Fruit fly (Drosophila melanogaster) whole organism, embryonic: ENCODE results near the gene CG10063.

Experiments
- Abd-B ChIP-seq: fragments of 200-800 bp; sonication (Bioruptor generic); optimal IDR thresholded peaks from 2 replicates; lab custom pipeline; 2018; ENCODE audit warnings: missing biosample characterization, mild to moderate bottlenecking, missing genetic modification characterization, moderate library complexity
- Asciz ChIP-seq: fragments of 200-800 bp; sonication (Bioruptor generic); optimal IDR thresholded peaks from 2 replicates; lab custom pipeline; 2017; ENCODE audit warnings: missing biosample characterization, mild to moderate bottlenecking, missing genetic modification characterization, missing genetic modification reagents
- Awh ChIP-seq: fragments of 200-800 bp; sonication (Bioruptor generic); IDR thresholded peaks from 2 replicates; pipeline ENCODE4, ENCODE4 v1.3.6; 2022; ENCODE audit warnings: missing biosample characterization, missing genetic modification characterization
- BEAF-32 ChIP-seq: fragments of 200-800 bp; sonication (Bioruptor generic); optimal IDR thresholded peaks from 3 replicates; lab custom pipeline; 2017; ENCODE audit warnings: missing biosample characterization, missing genetic modification characterization, mild to moderate bottlenecking, moderate library complexity, missing genetic modification reagents
- C15 ChIP-seq: fragments of 200-800 bp; sonication (Bioruptor generic); IDR thresholded peaks from 3 replicates; pipeline ENCODE4 v1.3.6; 2022; ENCODE audit warnings: missing biosample characterization, missing genetic modification characterization
- CG1024 ChIP-seq: fragments of 200-800 bp; sonication (Bioruptor generic); IDR thresholded peaks from 2 replicates; pipeline ENCODE4 v1.3.6; 2022; ENCODE audit warnings: missing biosample characterization, missing genetic modification characterization
- CG10366 ChIP-seq: fragments of 200-800 bp; sonication (Bioruptor generic); IDR thresholded peaks from 2 replicates; pipeline ENCODE4 v1.3.6; 2022; ENCODE audit warnings: missing biosample characterization, missing genetic modification characterization
- CG10431 ChIP-seq: fragments of 200-800 bp; sonication (Bioruptor generic); optimal IDR thresholded peaks from 3 replicates; lab custom pipeline; 2018; ENCODE audit warnings: missing biosample characterization, mild to moderate bottlenecking, missing genetic modification characterization
- CG10462 ChIP-seq: fragments of 200-800 bp; sonication (Bioruptor generic); optimal IDR thresholded peaks from 2 replicates; lab custom pipeline; 2016; ENCODE audit warnings: missing biosample characterization, missing genetic modification characterization
- CG10543 ChIP-seq: fragments of 200-800 bp; sonication (Bioruptor generic); optimal IDR thresholded peaks from 3 replicates; lab custom pipeline; 2017; ENCODE audit warnings: missing biosample characterization, mild to moderate bottlenecking, missing genetic modification characterization, moderate library complexity
- CG11085 ChIP-seq: fragments of 200-800 bp; sonication (Bioruptor generic); IDR thresholded peaks from 2 replicates; pipeline ENCODE4 v1.3.6; 2022; ENCODE audit warnings: missing biosample characterization, missing genetic modification characterization
- CG11247 ChIP-seq: fragments of 200-800 bp; sonication (Bioruptor generic); IDR thresholded peaks from 2 replicates; pipeline ENCODE4 v1.3.6; 2022; ENCODE audit warnings: missing biosample characterization, missing genetic modification characterization
- CG11398 ChIP-seq: fragments of 200-800 bp; sonication (Bioruptor generic); optimal IDR thresholded peaks from 2 replicates; lab custom pipeline; 2016; ENCODE audit warnings: missing biosample characterization, missing genetic modification characterization
- CG11696 ChIP-seq: fragments of 200-800 bp; sonication (Bioruptor generic); IDR thresholded peaks from 2 replicates; pipeline ENCODE4 v1.3.6; 2022; ENCODE audit warnings: missing biosample characterization, missing genetic modification characterization
- CG12155 ChIP-seq: fragments of 200-800 bp; sonication (Bioruptor generic); optimal IDR thresholded peaks from 3 replicates; lab custom pipeline; 2016; ENCODE audit warnings: missing biosample characterization, missing genetic modification characterization
- CG12942 ChIP-seq: fragments of 200-800 bp; sonication (Bioruptor generic); optimal IDR thresholded peaks from 3 replicates; lab custom pipeline; 2016; ENCODE audit warnings: missing biosample characterization, missing genetic modification characterization
- CG14441 ChIP-seq: fragments of 200-800 bp; sonication (Bioruptor generic); IDR thresholded peaks from 2 replicates; pipeline ENCODE4 v1.3.6; 2022; ENCODE audit warnings: missing biosample characterization, missing genetic modification characterization
- CG14667 ChIP-seq: fragments of 200-800 bp; sonication (Bioruptor generic); IDR thresholded peaks from 2 replicates; pipeline ENCODE4 v1.3.6; 2022; ENCODE audit warnings: missing biosample characterization, missing genetic modification characterization
- CG16815 ChIP-seq: fragments of 200-800 bp; sonication (Bioruptor generic); optimal IDR thresholded peaks from 3 replicates; lab custom pipeline; 2017; ENCODE audit warnings: missing biosample characterization, mild to moderate bottlenecking, missing genetic modification characterization
- CG16863 ChIP-seq: fragments of 200-800 bp; sonication (Bioruptor generic); optimal IDR thresholded peaks from 3 replicates; lab custom pipeline; 2016; ENCODE audit warnings: missing biosample characterization, missing genetic modification characterization
- CG17186 ChIP-seq: fragments of 200-800 bp; sonication (Bioruptor generic); optimal IDR thresholded peaks from 3 replicates; lab custom pipeline; 2017; ENCODE audit warnings: missing biosample characterization, missing genetic modification reagents, missing genetic modification characterization
- CG17802 ChIP-seq: fragments of 200-800 bp; sonication (Bioruptor generic); optimal IDR thresholded peaks from 2 replicates; lab custom pipeline; 2018; ENCODE audit warnings: missing biosample characterization, mild to moderate bottlenecking, missing genetic modification characterization, moderate library complexity
- CG1792 ChIP-seq: fragments of 200-800 bp; sonication (Bioruptor generic); optimal IDR thresholded peaks from 2 replicates; lab custom pipeline; 2016; ENCODE audit warnings: missing biosample characterization, missing genetic modification characterization
- CG18262 ChIP-seq: fragments of 200-800 bp; optimal IDR thresholded peaks from 3 replicates; lab custom pipeline; 2019; ENCODE audit warnings: missing biosample characterization, mild to moderate bottlenecking, missing genetic modification characterization, moderate library complexity
- CG2875 ChIP-seq: fragments of 200-800 bp; sonication (Bioruptor generic); optimal IDR thresholded peaks from 2 replicates; lab custom pipeline; 2017; ENCODE audit warnings: missing biosample characterization, mild to moderate bottlenecking, missing genetic modification characterization, missing genetic modification reagents
- CG30431 ChIP-seq: fragments of 200-800 bp; sonication (Bioruptor generic); optimal IDR thresholded peaks from 2 replicates; lab custom pipeline; 2017; ENCODE audit warnings: missing biosample characterization, missing genetic modification characterization
- CG6813 ChIP-seq: fragments of 200-800 bp; sonication (Bioruptor generic); optimal IDR thresholded peaks from 2 replicates; lab custom pipeline; 2017; ENCODE audit warnings: missing biosample characterization, missing genetic modification characterization, mild to moderate bottlenecking, moderate library complexity, missing genetic modification reagents
- CHES-1-like ChIP-seq: fragments of 200-800 bp; sonication (Bioruptor generic); optimal IDR thresholded peaks from 2 replicates; lab custom pipeline; 2016; ENCODE audit warnings: missing biosample characterization, missing genetic modification characterization
- Chrac-16 ChIP-seq: fragments of 200-800 bp; sonication (Bioruptor generic); optimal IDR thresholded peaks from 3 replicates; lab custom pipeline; 2016; ENCODE audit warnings: missing biosample characterization, missing genetic modification characterization
- Dref ChIP-seq: fragments of 200-800 bp; sonication (Bioruptor generic); IDR thresholded peaks from 2 replicates; pipeline ENCODE4 v1.3.6; 2022; ENCODE audit warnings: missing biosample characterization, missing genetic modification characterization
- E2f1 ChIP-seq: fragments of 200-800 bp; sonication (Bioruptor generic); IDR thresholded peaks from 2 replicates; pipeline ENCODE4 v1.3.6; 2022; ENCODE audit warnings: missing biosample characterization, missing genetic modification characterization
- Fer1 ChIP-seq: fragments of 200-800 bp; sonication (Bioruptor generic); optimal IDR thresholded peaks from 2 replicates; lab custom pipeline; 2017; ENCODE audit warnings: missing biosample characterization, mild to moderate bottlenecking, missing genetic modification characterization
- GATAe ChIP-seq: fragments of 200-800 bp; sonication (Bioruptor generic); conservative IDR thresholded peaks from 2 replicates; pipeline ENCODE4 v1.3.6; 2022; ENCODE audit warnings: missing biosample characterization, missing genetic modification characterization
- Hmr ChIP-seq: fragments of 200-800 bp; sonication (Bioruptor generic); optimal IDR thresholded peaks from 3 replicates; lab custom pipeline; 2017; ENCODE audit warnings: mild to moderate bottlenecking, missing biosample characterization, missing genetic modification reagents, missing genetic modification characterization
- Sin3A ChIP-seq: fragments of >200 bp; optimal IDR thresholded peaks from 2 replicates; lab custom pipeline; 2018
- Xrp1 ChIP-seq: fragments of 200-800 bp; sonication (Bioruptor generic); IDR thresholded peaks from 2 replicates; pipeline ENCODE4 v1.3.6; 2022; ENCODE audit warnings: missing biosample characterization, missing genetic modification characterization
- cad ChIP-seq: fragments of >200 bp; optimal IDR thresholded peaks from 2 replicates; lab custom pipeline; 2017; ENCODE audit warnings: missing biosample characterization, missing genetic modification characterization
- chif ChIP-seq, 2 experiments: fragments of 200-800 bp; sonication (Bioruptor generic); optimal IDR thresholded peaks; 3 replicates each; lab custom pipeline; 2016; ENCODE audit warnings: missing biosample characterization in 2 of 2, missing genetic modification characterization in 2 of 2
- crp ChIP-seq, 2 experiments: fragments of 200-800 bp; sonication (Bioruptor generic); optimal IDR thresholded peaks; 2 replicates in 1 of 2; 3 replicates in 1 of 2; lab custom pipeline; 2017; ENCODE audit warnings: missing biosample characterization in 2 of 2, missing genetic modification characterization in 2 of 2, mild to moderate bottlenecking in 1 of 2, moderate library complexity in 1 of 2
- dm ChIP-seq: fragments of 200-800 bp; sonication (Bioruptor generic); optimal IDR thresholded peaks from 3 replicates; lab custom pipeline; 2016; ENCODE audit warnings: missing biosample characterization, missing genetic modification characterization
- hth ChIP-seq: fragments of >200 bp; optimal IDR thresholded peaks from 2 replicates; lab custom pipeline; 2017; ENCODE audit warnings: inconsistent platforms
- jing ChIP-seq: fragments of 200-800 bp; sonication (Bioruptor generic); optimal IDR thresholded peaks from 2 replicates; lab custom pipeline; 2018; ENCODE audit warnings: missing biosample characterization, mild to moderate bottlenecking, missing genetic modification characterization
- klu ChIP-seq: fragments of 200-800 bp; sonication (Bioruptor generic); IDR thresholded peaks from 2 replicates; pipeline ENCODE4 v1.3.6; 2022; ENCODE audit warnings: missing biosample characterization, missing genetic modification characterization
- luna ChIP-seq: fragments of 200-800 bp; sonication (Bioruptor generic); optimal IDR thresholded peaks from 2 replicates; lab custom pipeline; 2016; ENCODE audit warnings: missing biosample characterization, missing genetic modification characterization
- peb ChIP-seq: fragments of 200-800 bp; sonication (Bioruptor generic); IDR thresholded peaks from 2 replicates; pipeline ENCODE4 v1.3.6; 2022; ENCODE audit warnings: missing biosample characterization, missing genetic modification characterization
- sima ChIP-seq: fragments of 200-800 bp; sonication (Bioruptor generic); optimal IDR thresholded peaks from 2 replicates; lab custom pipeline; 2016; ENCODE audit warnings: missing biosample characterization, missing genetic modification characterization
- slou ChIP-seq: fragments of 200-800 bp; sonication (Bioruptor generic); optimal IDR thresholded peaks from 3 replicates; lab custom pipeline; 2016; ENCODE audit warnings: missing biosample characterization, missing genetic modification characterization
- sna ChIP-seq: fragments of 200-800 bp; sonication (Bioruptor generic); IDR thresholded peaks from 2 replicates; pipeline ENCODE4 v1.3.6; 2022; ENCODE audit warnings: missing biosample characterization, missing genetic modification characterization; ENCODE audit not compliant: partially characterized antibody
- tll ChIP-seq, 2 experiments: fragments of 200-800 bp in 1 of 2; fragments of >200 bp in 1 of 2; sonication (Bioruptor generic) in 1 of 2; optimal IDR thresholded peaks; 2 replicates each; lab custom pipeline; 2017 to 2019; ENCODE audit warnings: missing biosample characterization in 2 of 2, missing genetic modification characterization in 2 of 2, mild to moderate bottlenecking in 1 of 2, moderate library complexity in 1 of 2
- tup ChIP-seq: fragments of 200-800 bp; sonication (Bioruptor generic); optimal IDR thresholded peaks from 2 replicates; lab custom pipeline; 2016; ENCODE audit warnings: missing biosample characterization, mild to moderate bottlenecking, missing genetic modification characterization, moderate library complexity
- usp ChIP-seq: fragments of >200 bp; optimal IDR thresholded peaks from 2 replicates; lab custom pipeline; 2017; ENCODE audit warnings: missing biosample characterization, missing genetic modification characterization

Gene CG10063

dm6 chr3L:6978030-6978683 is 5.9 kb upstream of the CG10063 start (continued):
- TF ChIP-seq Asciz (no peak), CG10431 (GFP tag; lab: Kevin White, UChicago) (no peak), CG18262 (tag; lab: Kevin White, UChicago) (no peak), CG10462 (GFP tag; lab: Kevin White, UChicago) (no peak), CG11085 (no peak), Xrp1 (GFP tag; lab: Robert Waterston, UW) (peak; percentile 31; the same call in 1 of the 2 replicates), CG16815 (GFP tag; lab: Kevin White, UChicago) (no peak), CG17186 (GFP tag; lab: Kevin White, UChicago) (no peak), CG2875 (GFP tag; lab: Kevin White, UChicago) (no peak), hth (lab: Kevin White, UChicago) (no peak), CHES-1-like (GFP tag; lab: Kevin White, UChicago) (no peak), Hmr (GFP tag; lab: Kevin White, UChicago) (no peak), CG14667 (peak; percentile 41; the same call in 1 of the 2 replicates), peb (GFP tag; lab: Robert Waterston, UW) (0 out of 2 replicates have a peak, but pooled peaks have one; percentile 10), E2f1 (GFP tag; lab: Robert Waterston, UW) (no peak), dm (no peak), sna (no peak), crp (GFP tag; optimal IDR thresholded peaks at IDR 0.05; lab: Kevin White, UChicago) (no peak), CG11398 (GFP tag; lab: Kevin White, UChicago) (no peak), GATAe (GFP tag; lab: Robert Waterston, UW) (no peak), Chrac-16 (GFP tag; lab: Kevin White, UChicago) (peak; percentile 31), CG1024 (GFP tag; lab: Robert Waterston, UW) (no peak), jing (GFP tag; lab: Kevin White, UChicago) (no peak), usp (GFP tag; lab: Kevin White, UChicago) (no peak), tup (GFP tag; lab: Kevin White, UChicago) (no peak), sima (GFP tag; lab: Kevin White, UChicago) (no peak), CG16863 (GFP tag; lab: Kevin White, UChicago) (peak; percentile 35), tll (GFP tag; optimal IDR thresholded peaks at IDR 0.05; lab: Kevin White, UChicago) (no peak), CG6813 (GFP tag; lab: Kevin White, UChicago) (no peak), CG1792 (no peak), chif (GFP tag; optimal IDR thresholded peaks at IDR 0.05; lab: Kevin White, UChicago) (no peak), CG11696 (no peak), CG10543 (GFP tag; lab: Kevin White, UChicago) (no peak), Fer1 (GFP tag; lab: Kevin White, UChicago) (no peak), Awh (GFP tag; lab: Robert Waterston, UW) (no peak), CG17802 (tag; lab: Kevin White, UChicago) (no peak), CG12942 (GFP tag; lab: Kevin White, UChicago) (no peak), CG11247 (GFP tag; lab: Robert Waterston, UW) (no peak), Dref (GFP tag; lab: Robert Waterston, UW) (no peak), cad (GFP tag; lab: Kevin White, UChicago) (no peak), C15 (no peak), slou (no peak), CG14441 (GFP tag; lab: Robert Waterston, UW) (no peak), CG10366 (no peak), luna (no peak), CG12155 (GFP tag; lab: Kevin White, UChicago) (peak; percentile 3), klu (GFP tag; lab: Robert Waterston, UW) (no peak), Sin3A (lab: Kevin White, UChicago) (no peak), BEAF-32 (GFP tag; lab: Kevin White, UChicago) (no peak), Abd-B (no peak), CG30431 (GFP tag; lab: Kevin White, UChicago) (no peak)
